Fruit fly (Drosophila melanogaster) whole organism, prepupa: ENCODE data around the gene hep.
A peak's percentile ranks its signal among the peaks of the same experiment; 100 is the strongest.

Experiments
- Blimp-1 ChIP-seq: fragments of 200-800 bp; sonication (Bioruptor generic); optimal IDR thresholded peaks from 3 replicates; lab custom pipeline; 2017; ENCODE audit warnings: missing biosample characterization, missing genetic modification characterization, mild to moderate bottlenecking, moderate library complexity, missing genetic modification reagents
- CG10631 ChIP-seq: fragments of 200-800 bp; sonication (Bioruptor generic); optimal IDR thresholded peaks from 2 replicates; lab custom pipeline; 2016; ENCODE audit warnings: missing biosample characterization, missing genetic modification characterization
- CG11902 ChIP-seq: fragments of 200-800 bp; sonication (Bioruptor generic); optimal IDR thresholded peaks from 3 replicates; lab custom pipeline; 2016; ENCODE audit warnings: missing biosample characterization, missing genetic modification characterization
- CG15336 ChIP-seq: fragments of 200-800 bp; sonication (Bioruptor generic); IDR thresholded peaks from 2 replicates; pipeline ENCODE4 v1.3.6; 2022; ENCODE audit warnings: missing biosample characterization, missing genetic modification characterization
- CG1621 ChIP-seq: fragments of 200-800 bp; sonication (Bioruptor generic); optimal IDR thresholded peaks from 3 replicates; lab custom pipeline; 2018; ENCODE audit warnings: missing biosample characterization, mild to moderate bottlenecking, missing genetic modification characterization
- CG16779 ChIP-seq: fragments of 200-800 bp; sonication (Bioruptor generic); optimal IDR thresholded peaks from 3 replicates; lab custom pipeline; 2017; ENCODE audit warnings: missing biosample characterization, mild to moderate bottlenecking, missing genetic modification characterization
- CG3032 ChIP-seq: fragments of 200-800 bp; optimal IDR thresholded peaks from 2 replicates; lab custom pipeline; 2019; ENCODE audit warnings: missing biosample characterization, mild to moderate bottlenecking, missing genetic modification characterization, moderate library complexity
- CG31627 ChIP-seq: fragments of 200-800 bp; sonication (Bioruptor generic); optimal IDR thresholded peaks from 3 replicates; lab custom pipeline; 2016; ENCODE audit warnings: missing biosample characterization, missing genetic modification characterization
- CG34406 ChIP-seq: fragments of 200-800 bp; sonication (Bioruptor generic); optimal IDR thresholded peaks from 3 replicates; lab custom pipeline; 2016; ENCODE audit warnings: missing biosample characterization, missing genetic modification characterization
- CG4318 ChIP-seq: fragments of 200-800 bp; sonication (Bioruptor generic); optimal IDR thresholded peaks from 3 replicates; lab custom pipeline; 2017; ENCODE audit warnings: missing biosample characterization, mild to moderate bottlenecking, missing genetic modification characterization
- CG6163 ChIP-seq: fragments of 200-800 bp; sonication (Bioruptor generic); IDR thresholded peaks from 3 replicates; pipeline ENCODE4 v1.3.6; 2022; ENCODE audit warnings: missing biosample characterization, missing genetic modification characterization
- CG6276 ChIP-seq: fragments of 200-800 bp; sonication (Bioruptor generic); optimal IDR thresholded peaks from 2 replicates; lab custom pipeline; 2017; ENCODE audit warnings: missing biosample characterization, mild to moderate bottlenecking, missing genetic modification characterization
- CG6792 ChIP-seq: fragments of 200-800 bp; sonication (Bioruptor generic); optimal IDR thresholded peaks from 3 replicates; lab custom pipeline; 2016; ENCODE audit warnings: missing biosample characterization, missing genetic modification characterization
- CG6854 ChIP-seq: fragments of 200-800 bp; sonication (Bioruptor generic); optimal IDR thresholded peaks from 2 replicates; lab custom pipeline; 2017; ENCODE audit warnings: missing biosample characterization, mild to moderate bottlenecking, missing genetic modification characterization
- CG8119 ChIP-seq: fragments of 200-800 bp; sonication (Bioruptor generic); IDR thresholded peaks from 3 replicates; pipeline ENCODE4 v1.3.6; 2022; ENCODE audit warnings: missing biosample characterization, missing genetic modification characterization
- CG8319 ChIP-seq: fragments of 200-800 bp; sonication (Bioruptor generic); optimal IDR thresholded peaks from 3 replicates; lab custom pipeline; 2016; ENCODE audit warnings: missing biosample characterization, missing genetic modification characterization
- CG8632 ChIP-seq: fragments of 200-800 bp; sonication (Bioruptor generic); optimal IDR thresholded peaks from 3 replicates; lab custom pipeline; 2016; ENCODE audit warnings: missing biosample characterization, missing genetic modification characterization
- CG9139 ChIP-seq: fragments of 200-800 bp; sonication (Bioruptor generic); optimal IDR thresholded peaks from 3 replicates; lab custom pipeline; 2017; ENCODE audit warnings: missing biosample characterization, mild to moderate bottlenecking, missing genetic modification characterization
- Eip75B ChIP-seq: fragments of 200-800 bp; sonication (Bioruptor generic); optimal IDR thresholded peaks from 3 replicates; lab custom pipeline; 2016; ENCODE audit warnings: missing biosample characterization, missing genetic modification characterization
- Eip93F ChIP-seq: fragments of 200-800 bp; sonication (Bioruptor generic); optimal IDR thresholded peaks from 2 replicates; lab custom pipeline; 2016; ENCODE audit warnings: missing biosample characterization, mild to moderate bottlenecking, missing genetic modification characterization
- Ets21C ChIP-seq: fragments of 200-800 bp; sonication (Bioruptor generic); optimal IDR thresholded peaks from 3 replicates; lab custom pipeline; 2016; ENCODE audit warnings: missing biosample characterization, missing genetic modification characterization
- Ets96B ChIP-seq: fragments of 200-800 bp; optimal IDR thresholded peaks from 2 replicates; lab custom pipeline; 2019; ENCODE audit warnings: missing biosample characterization, mild to moderate bottlenecking, missing genetic modification characterization, moderate library complexity
- Gug ChIP-seq: fragments of 200-800 bp; sonication (Bioruptor generic); IDR thresholded peaks from 2 replicates; pipeline ENCODE4 v1.3.6; 2022; ENCODE audit warnings: missing biosample characterization, missing genetic modification characterization
- Hr38 ChIP-seq: sonication (Bioruptor generic); optimal IDR thresholded peaks from 2 replicates; lab custom pipeline; 2016; ENCODE audit warnings: missing biosample characterization, missing genetic modification characterization
- Hr39 ChIP-seq: fragments of 200-800 bp; sonication (Bioruptor generic); optimal IDR thresholded peaks from 2 replicates; lab custom pipeline; 2016; ENCODE audit warnings: missing biosample characterization, missing genetic modification characterization
- Hr4 ChIP-seq: fragments of 200-800 bp; sonication (Bioruptor generic); optimal IDR thresholded peaks from 3 replicates; lab custom pipeline; 2016; ENCODE audit warnings: missing biosample characterization, missing genetic modification characterization
- Lpt ChIP-seq: fragments of 200-800 bp; sonication (Bioruptor generic); optimal IDR thresholded peaks from 3 replicates; lab custom pipeline; 2016; ENCODE audit warnings: missing biosample characterization, missing genetic modification characterization
- Met ChIP-seq: fragments of 200-800 bp; sonication (Bioruptor generic); optimal IDR thresholded peaks from 3 replicates; lab custom pipeline; 2016; ENCODE audit warnings: missing biosample characterization, missing genetic modification characterization
- OdsH ChIP-seq: fragments of 200-800 bp; sonication (Bioruptor generic); optimal IDR thresholded peaks from 3 replicates; lab custom pipeline; 2016; ENCODE audit warnings: missing biosample characterization, missing genetic modification characterization
- Smox ChIP-seq: fragments of 200-800 bp; sonication (Bioruptor generic); optimal IDR thresholded peaks from 3 replicates; lab custom pipeline; 2016; ENCODE audit warnings: missing biosample characterization, missing genetic modification characterization
- Sox102F ChIP-seq: fragments of 200-800 bp; sonication (Bioruptor generic); optimal IDR thresholded peaks from 2 replicates; lab custom pipeline; 2016; ENCODE audit warnings: missing biosample characterization, mild to moderate bottlenecking, missing genetic modification characterization
- Sox14 ChIP-seq: fragments of 200-800 bp; sonication (Bioruptor generic); optimal IDR thresholded peaks from 3 replicates; lab custom pipeline; 2016; ENCODE audit warnings: missing biosample characterization, missing genetic modification characterization
- Sox15 ChIP-seq: fragments of 200-800 bp; sonication (Bioruptor generic); optimal IDR thresholded peaks from 3 replicates; lab custom pipeline; 2016; ENCODE audit warnings: missing biosample characterization, missing genetic modification characterization
- achi ChIP-seq: fragments of 200-800 bp; sonication (Bioruptor generic); optimal IDR thresholded peaks from 3 replicates; lab custom pipeline; 2016; ENCODE audit warnings: missing biosample characterization, missing genetic modification characterization
- acj6 ChIP-seq: fragments of 200-800 bp; sonication (Bioruptor generic); optimal IDR thresholded peaks from 3 replicates; lab custom pipeline; 2016; ENCODE audit warnings: missing biosample characterization, missing genetic modification characterization
- dac ChIP-seq: fragments of 200-800 bp; sonication (Bioruptor generic); optimal IDR thresholded peaks from 2 replicates; lab custom pipeline; 2017; ENCODE audit warnings: missing biosample characterization, mild to moderate bottlenecking, missing genetic modification characterization
- dsx ChIP-seq: fragments of 200-800 bp; optimal IDR thresholded peaks from 3 replicates; lab custom pipeline; 2019; ENCODE audit warnings: missing biosample characterization, mild to moderate bottlenecking, missing genetic modification characterization, moderate library complexity; ENCODE audit not compliant: poor library complexity, severe bottlenecking
- eg ChIP-seq: fragments of 200-800 bp; sonication (Bioruptor generic); IDR thresholded peaks from 3 replicates; pipeline ENCODE4 v1.3.6; 2022; ENCODE audit warnings: missing biosample characterization, missing genetic modification characterization
- fd59A ChIP-seq: fragments of 200-800 bp; sonication (Bioruptor generic); optimal IDR thresholded peaks from 2 replicates; lab custom pipeline; 2017; ENCODE audit warnings: missing biosample characterization, mild to moderate bottlenecking, missing genetic modification characterization, missing genetic modification reagents
- fd85E ChIP-seq: fragments of 200-800 bp; sonication (Bioruptor generic); optimal IDR thresholded peaks from 3 replicates; lab custom pipeline; 2016; ENCODE audit warnings: missing biosample characterization, missing genetic modification characterization
- fkh ChIP-seq: fragments of 200-800 bp; sonication (Bioruptor generic); optimal IDR thresholded peaks from 3 replicates; lab custom pipeline; 2017; ENCODE audit warnings: missing biosample characterization, mild to moderate bottlenecking, missing genetic modification characterization, moderate library complexity
- lz ChIP-seq: fragments of 200-800 bp; sonication (Bioruptor generic); optimal IDR thresholded peaks from 3 replicates; lab custom pipeline; 2016; ENCODE audit warnings: missing biosample characterization, missing genetic modification characterization
- net ChIP-seq: fragments of 200-800 bp; sonication (Bioruptor generic); optimal IDR thresholded peaks from 3 replicates; lab custom pipeline; 2016; ENCODE audit warnings: missing biosample characterization, missing genetic modification characterization
- spab ChIP-seq: fragments of 200-800 bp; sonication (Bioruptor generic); optimal IDR thresholded peaks from 2 replicates; lab custom pipeline; 2017; ENCODE audit warnings: missing biosample characterization, mild to moderate bottlenecking, missing genetic modification characterization, missing genetic modification reagents
- ss ChIP-seq, 2 experiments: fragments of 200-800 bp; sonication (Bioruptor generic); optimal IDR thresholded peaks; 2 replicates in 1 of 2; 3 replicates in 1 of 2; lab custom pipeline; 2017 to 2018; ENCODE audit warnings: mild to moderate bottlenecking in 2 of 2, missing biosample characterization in 2 of 2, missing genetic modification characterization in 2 of 2, moderate library complexity in 1 of 2
- svp ChIP-seq: fragments of 200-800 bp; sonication (Bioruptor generic); peaks from one replicate; lab custom pipeline; 2016; ENCODE audit warnings: missing biosample characterization, missing genetic modification characterization
- topi ChIP-seq: fragments of 200-800 bp; sonication (Bioruptor generic); optimal IDR thresholded peaks from 3 replicates; lab custom pipeline; 2016; ENCODE audit warnings: missing biosample characterization, missing genetic modification characterization
- vri ChIP-seq: fragments of 200-800 bp; sonication (Bioruptor generic); optimal IDR thresholded peaks from 3 replicates; lab custom pipeline; 2016; ENCODE audit warnings: missing biosample characterization, mild to moderate bottlenecking, missing genetic modification characterization

hep gene

dm6 chrX:13099919-13100318 is 9.7 kb upstream of the hep start (continued):
- TF ChIP-seq Ets21C (GFP tag; lab: Kevin White, UChicago) (peak; percentile 27), Sox15 (peak; percentile 45), fd59A (GFP tag; lab: Kevin White, UChicago) (no peak), CG8632 (peak; percentile 64), CG9139 (GFP tag; lab: Kevin White, UChicago) (no peak), Eip75B (peak; percentile 13), Hr39 (GFP tag; lab: Kevin White, UChicago) (peak; percentile 46), CG15336 (GFP tag; lab: Robert Waterston, UW) (peak; percentile 65), CG8319 (GFP tag; lab: Kevin White, UChicago) (peak; percentile 26), dsx (GFP tag; lab: Kevin White, UChicago) (peak; percentile 36), Lpt (GFP tag; lab: Kevin White, UChicago) (peak; percentile 1), ss (GFP tag; optimal IDR thresholded peaks at IDR 0.05; lab: Kevin White, UChicago) (no peak), CG16779 (no peak), Hr38 (GFP tag; lab: Kevin White, UChicago) (no peak), fd85E (GFP tag; lab: Kevin White, UChicago) (no peak), CG4318 (GFP tag; lab: Kevin White, UChicago) (no peak), lz (GFP tag; lab: Kevin White, UChicago) (peak; percentile 68), Blimp-1 (GFP tag; lab: Kevin White, UChicago) (peak; percentile 48), OdsH (GFP tag; lab: Kevin White, UChicago) (peak; percentile 60), net (GFP tag; lab: Kevin White, UChicago) (peak; percentile 50), Hr4 (GFP tag; lab: Kevin White, UChicago) (no peak), eg (peak; percentile 81), Smox (GFP tag; lab: Kevin White, UChicago) (peak; percentile 42), dac (GFP tag; lab: Kevin White, UChicago) (no peak), spab (peak; percentile 11), CG1621 (tag; lab: Kevin White, UChicago) (no peak), Met (peak; percentile 43), Sox14 (GFP tag; lab: Kevin White, UChicago) (peak; percentile 24), CG34406 (peak; percentile 72), vri (GFP tag; lab: Kevin White, UChicago) (peak; percentile 55), CG6276 (GFP tag; lab: Kevin White, UChicago) (peak; percentile 6), svp (GFP tag; lab: Kevin White, UChicago) (peak; percentile 84), Ets96B (peak; percentile 48), Eip93F (GFP tag; lab: Kevin White, UChicago) (peak; percentile 42), CG11902 (GFP tag; lab: Kevin White, UChicago) (peak; percentile 14), achi (GFP tag; lab: Kevin White, UChicago) (peak; percentile 69)

DNA sequence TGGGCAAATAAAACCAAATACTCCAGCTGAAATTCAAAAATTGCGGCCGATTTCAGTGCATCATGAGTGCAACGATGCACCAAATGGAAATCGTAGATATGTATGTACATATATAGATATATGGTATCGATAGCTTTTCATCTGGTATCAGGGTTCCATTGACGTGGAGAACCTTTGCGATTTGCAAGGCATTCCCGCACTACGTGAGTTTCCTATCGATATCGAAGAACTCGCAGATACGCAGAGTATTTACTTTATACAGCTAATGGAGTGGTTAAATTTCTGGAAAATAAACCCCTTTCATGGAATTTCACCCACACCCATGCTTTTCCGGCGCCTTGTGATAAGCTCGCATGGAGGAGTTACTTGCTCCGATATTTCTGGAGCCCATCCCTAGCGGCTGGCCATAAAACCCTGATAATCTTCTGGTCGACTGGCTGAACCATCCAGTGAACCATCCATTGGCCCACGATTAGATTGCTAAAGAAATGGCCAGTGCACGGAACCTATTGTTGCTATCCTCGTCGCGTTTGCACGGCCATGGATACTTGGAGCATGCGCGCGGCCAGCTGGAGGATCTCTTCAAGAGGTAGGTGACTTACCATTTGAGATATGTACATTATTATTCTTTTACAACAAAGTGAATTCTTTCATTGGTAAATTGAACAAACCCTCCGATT is 4.0 kb upstream of the hep start, which contains the start of gene CG2200:
Gene CG2200, plus strand, starts transcription at position 215 of the 680 bp plus-strand sequence.
- TF ChIP-seq CG10631, result peak; percentile 64
- TF ChIP-seq CG15336 (GFP tag; lab: Robert Waterston, UW), result peak; percentile 63
- TF ChIP-seq CG6276 (GFP tag; lab: Kevin White, UChicago), result no peak
- peak; percentile 36 for TF ChIP-seq fd85E (GFP tag; lab: Kevin White, UChicago)
- TF ChIP-seq fkh (GFP tag; lab: Kevin White, UChicago), result peak; percentile 50
- TF ChIP-seq CG8119 (GFP tag; lab: Robert Waterston, UW), result peak; percentile 57; the same call in 2 of the 3 replicates
- TF ChIP-seq Hr39 (GFP tag; lab: Kevin White, UChicago), result peak; percentile 72
- TF ChIP-seq acj6 (GFP tag; lab: Kevin White, UChicago), result peak; percentile 70
- TF ChIP-seq CG6163 (GFP tag; lab: Robert Waterston, UW), result peak; percentile 70
- TF ChIP-seq Hr38 (GFP tag; lab: Kevin White, UChicago), result no peak
- TF ChIP-seq achi (GFP tag; lab: Kevin White, UChicago), result peak; percentile 69
- TF ChIP-seq CG31627, result peak; percentile 74
- peak; percentile 78 for TF ChIP-seq topi
- peak; percentile 39 for TF ChIP-seq Ets96B
- peak; percentile 82 for TF ChIP-seq Sox102F (GFP tag; lab: Kevin White, UChicago)
- TF ChIP-seq Met, result peak; percentile 73
- no peak for TF ChIP-seq ss (GFP tag; optimal IDR thresholded peaks at IDR 0.05; lab: Kevin White, UChicago)
- peak; percentile 68 for TF ChIP-seq vri (GFP tag; lab: Kevin White, UChicago)
- TF ChIP-seq Sox15, result peak; percentile 62
- peak; percentile 29 for TF ChIP-seq CG6854
- peak; percentile 66 for TF ChIP-seq CG3032 (tag; lab: Kevin White, UChicago)
- peak; percentile 60 for TF ChIP-seq CG34406
- peak; percentile 76 for TF ChIP-seq CG6792 (GFP tag; lab: Kevin White, UChicago)
- TF ChIP-seq eg, result peak; percentile 74
- peak; percentile 76 for TF ChIP-seq Sox14 (GFP tag; lab: Kevin White, UChicago)
- no peak for TF ChIP-seq CG4318 (GFP tag; lab: Kevin White, UChicago)
- peak; percentile 53 for TF ChIP-seq Gug
- TF ChIP-seq lz (GFP tag; lab: Kevin White, UChicago), result peak; percentile 78
